Comparison of ENCODE assay signal across 1 fruit fly cellular context in genomic region chrX:8973136-8973535, dm6.
TF ChIP-seq lines count a peak whose summit lies in the region.

No protein-coding gene starts in this region.

TF ChIP-seq in whole organism, embryonic, 481 proteins besides CTCF, POLR2A, EP300 and RAD21 (continued from another document and continues in another):
- TF ChIP-seq CG31365 (tag; optimal IDR thresholded peaks at IDR 0.05; lab: Kevin White, UChicago) (no peak), gfzf (GFP tag; optimal IDR thresholded peaks at IDR 0.05; lab: Kevin White, UChicago) (no peak), slou (GFP tag; optimal IDR thresholded peaks at IDR 0.05; lab: Kevin White, UChicago) (no peak), cad (GFP tag; optimal IDR thresholded peaks at IDR 0.05; lab: Kevin White, UChicago) (no peak), scrt (GFP tag; optimal IDR thresholded peaks at IDR 0.05; lab: Kevin White, UChicago) (no peak), CG34224 (GFP tag; IDR thresholded peaks at IDR 0.05; lab: Robert Waterston, UW; ENCODE audit: partially characterized antibody) (no peak), CG10959 (GFP tag; IDR thresholded peaks at IDR 0.05; lab: Robert Waterston, UW) (no peak), Drgx (GFP tag; IDR thresholded peaks at IDR 0.05; lab: Robert Waterston, UW) (no peak), E2f1 (GFP tag; IDR thresholded peaks at IDR 0.05; lab: Robert Waterston, UW) (peak; percentile 41), CG12104 (GFP tag; optimal IDR thresholded peaks at IDR 0.05; lab: Kevin White, UChicago) (no peak), eve (GFP tag; optimal IDR thresholded peaks at IDR 0.05; lab: Kevin White, UChicago) (no peak), caup (GFP tag; optimal IDR thresholded peaks at IDR 0.05; lab: Kevin White, UChicago; ENCODE audit: severe bottlenecking) (no peak), CG17802 (tag; optimal IDR thresholded peaks at IDR 0.05; lab: Kevin White, UChicago) (no peak), odd (GFP tag; optimal IDR thresholded peaks at IDR 0.05; lab: Kevin White, UChicago) (no peak), CG2129 (GFP tag; IDR thresholded peaks at IDR 0.05; lab: Robert Waterston, UW; ENCODE audit: partially characterized antibody) (no peak), Sox102F (GFP tag; optimal IDR thresholded peaks at IDR 0.05; lab: Kevin White, UChicago) (peak; percentile 22), her (GFP tag; optimal IDR thresholded peaks at IDR 0.05; lab: Kevin White, UChicago) (no peak), jigr1 (GFP tag; IDR thresholded peaks at IDR 0.05; lab: Robert Waterston, UW) (no peak), CG6765 (GFP tag; optimal IDR thresholded peaks at IDR 0.05; lab: Kevin White, UChicago) (no peak), hb (GFP tag; IDR thresholded peaks at IDR 0.05; lab: Robert Waterston, UW; ENCODE audit: partially characterized antibody) (no peak), sd (tag; optimal IDR thresholded peaks at IDR 0.05; lab: Kevin White, UChicago) (no peak), CG14965 (GFP tag; optimal IDR thresholded peaks at IDR 0.05; lab: Kevin White, UChicago; ENCODE audit: borderline replicate concordance) (no peak), slbo (GFP tag; IDR thresholded peaks at IDR 0.05; lab: Robert Waterston, UW) (peak; percentile 67), HmgZ (tag; optimal IDR thresholded peaks at IDR 0.05; lab: Kevin White, UChicago) (peak; percentile 25), ERR (GFP tag; optimal IDR thresholded peaks at IDR 0.05; lab: Kevin White, UChicago) (no peak), Opbp (GFP tag; IDR thresholded peaks at IDR 0.05; lab: Robert Waterston, UW; ENCODE audit: partially characterized antibody) (no peak), CG14050 (GFP tag; IDR thresholded peaks at IDR 0.05; lab: Robert Waterston, UW) (peak; percentile 26; the same call in 1 of the 3 replicates), bab2 (GFP tag; optimal IDR thresholded peaks at IDR 0.05; lab: Kevin White, UChicago) (no peak), otp (GFP tag; IDR thresholded peaks at IDR 0.05; lab: Robert Waterston, UW) (no peak), chm (GFP tag; IDR thresholded peaks at IDR 0.05; lab: Robert Waterston, UW) (no peak), CG13296 (GFP tag; optimal IDR thresholded peaks at IDR 0.05; lab: Kevin White, UChicago) (no peak), CG2712 (tag; optimal IDR thresholded peaks at IDR 0.05; lab: Kevin White, UChicago) (no peak), ara (GFP tag; IDR thresholded peaks at IDR 0.05; lab: Robert Waterston, UW) (no peak), CG1233 (GFP tag; optimal IDR thresholded peaks at IDR 0.05; lab: Kevin White, UChicago) (no peak), CkIIα-i1 (GFP tag; IDR thresholded peaks at IDR 0.05; lab: Robert Waterston, UW) (no peak), Eip74EF (GFP tag; optimal IDR thresholded peaks at IDR 0.05; lab: Kevin White, UChicago) (no peak), eyg (GFP tag; optimal IDR thresholded peaks at IDR 0.05; lab: Kevin White, UChicago) (no peak), tx (GFP tag; optimal IDR thresholded peaks at IDR 0.05; lab: Kevin White, UChicago) (no peak), wek (GFP tag; optimal IDR thresholded peaks at IDR 0.05; lab: Kevin White, UChicago) (no peak), Fer2 (tag; optimal IDR thresholded peaks at IDR 0.05; lab: Kevin White, UChicago) (no peak), Med (GFP tag; lab: Kevin White, UChicago) (no peak), CG43689 (GFP tag; IDR thresholded peaks at IDR 0.05; lab: Robert Waterston, UW) (no peak), Aef1 (GFP tag; IDR thresholded peaks at IDR 0.05; lab: Robert Waterston, UW) (peak; percentile 11; the same call in 1 of the 3 replicates), CG12219 (GFP tag; optimal IDR thresholded peaks at IDR 0.05; lab: Kevin White, UChicago) (no peak), al (GFP tag; IDR thresholded peaks at IDR 0.05; lab: Robert Waterston, UW) (peak; percentile 22; the same call in 1 of the 2 replicates), nmo (GFP tag; optimal IDR thresholded peaks at IDR 0.05; lab: Kevin White, UChicago) (no peak), CG14710 (tag; optimal IDR thresholded peaks at IDR 0.05; lab: Kevin White, UChicago) (no peak), kah (GFP tag; optimal IDR thresholded peaks at IDR 0.05; lab: Kevin White, UChicago) (no peak), CG3995 (GFP tag; optimal IDR thresholded peaks at IDR 0.05; lab: Kevin White, UChicago) (no peak), CG17568 (GFP tag; optimal IDR thresholded peaks at IDR 0.05; lab: Kevin White, UChicago) (no peak), Max (GFP tag; optimal IDR thresholded peaks at IDR 0.05; lab: Kevin White, UChicago) (no peak), CG12769 (tag; optimal IDR thresholded peaks at IDR 0.05; lab: Kevin White, UChicago) (peak; percentile 46), Lhr (GFP tag; optimal IDR thresholded peaks at IDR 0.05; lab: Kevin White, UChicago) (no peak), onecut (GFP tag; IDR thresholded peaks at IDR 0.05; lab: Robert Waterston, UW) (peak; percentile 38; the same call in 1 of the 2 replicates), gro (GFP tag; optimal IDR thresholded peaks at IDR 0.05; lab: Kevin White, UChicago) (no peak), CG12071 (GFP tag; optimal IDR thresholded peaks at IDR 0.05; lab: Kevin White, UChicago) (no peak), CG12942 (GFP tag; optimal IDR thresholded peaks at IDR 0.05; lab: Kevin White, UChicago) (no peak), stc (GFP tag; IDR thresholded peaks at IDR 0.05; lab: Robert Waterston, UW) (peak; percentile 56; the same call in 1 of the 2 replicates), Atf6 (GFP tag; IDR thresholded peaks at IDR 0.05; lab: Robert Waterston, UW) (peak; percentile 49; the same call in 1 of the 2 replicates), Trl (optimal IDR thresholded peaks at IDR 0.05; lab: Kevin White, UChicago) (no peak), Trl (GFP tag; optimal IDR thresholded peaks at IDR 0.05; lab: Kevin White, UChicago) (no peak), CG11093 (GFP tag; IDR thresholded peaks at IDR 0.05; lab: Robert Waterston, UW) (no peak), CG32772 (GFP tag; IDR thresholded peaks at IDR 0.05; lab: Robert Waterston, UW) (no peak), Rfx (GFP tag; IDR thresholded peaks at IDR 0.05; lab: Robert Waterston, UW) (no peak; the same call in 1 of the 2 replicates), luna (GFP tag; optimal IDR thresholded peaks at IDR 0.05; lab: Kevin White, UChicago) (no peak), HHEX (GFP tag; optimal IDR thresholded peaks at IDR 0.05; lab: Kevin White, UChicago) (no peak), Dfd (GFP tag; optimal IDR thresholded peaks at IDR 0.05; lab: Kevin White, UChicago) (no peak), kay (GFP tag; optimal IDR thresholded peaks at IDR 0.05; lab: Kevin White, UChicago) (no peak), CG5245 (GFP tag; optimal IDR thresholded peaks at IDR 0.05; lab: Kevin White, UChicago) (no peak), sim (GFP tag; IDR thresholded peaks at IDR 0.05; lab: Robert Waterston, UW) (no peak), danr (GFP tag; IDR thresholded peaks at IDR 0.05; lab: Robert Waterston, UW) (no peak), Awh (GFP tag; IDR thresholded peaks at IDR 0.05; lab: Robert Waterston, UW) (no peak), p53 (GFP tag; optimal IDR thresholded peaks at IDR 0.05; lab: Kevin White, UChicago) (no peak), gsb (GFP tag; IDR thresholded peaks at IDR 0.05; lab: Robert Waterston, UW) (peak; percentile 28; the same call in 1 of the 2 replicates), Ada2b (GFP tag; IDR thresholded peaks at IDR 0.05; lab: Robert Waterston, UW) (no peak), dysf (GFP tag; IDR thresholded peaks at IDR 0.05; lab: Robert Waterston, UW) (peak; percentile 66; the same call in 2 of the 3 replicates), CG8388 (GFP tag; optimal IDR thresholded peaks at IDR 0.05; lab: Kevin White, UChicago) (no peak), row (GFP tag; IDR thresholded peaks at IDR 0.05; lab: Robert Waterston, UW) (peak; percentile 90), CG15269 (tag; optimal IDR thresholded peaks at IDR 0.05; lab: Kevin White, UChicago) (peak; percentile 45), tll (GFP tag; optimal IDR thresholded peaks at IDR 0.05; lab: Kevin White, UChicago) (no peak), maf-S (GFP tag; optimal IDR thresholded peaks at IDR 0.05; lab: Kevin White, UChicago) (no peak), CG8944 (GFP tag; optimal IDR thresholded peaks at IDR 0.05; lab: Kevin White, UChicago) (no peak), grau (tag; optimal IDR thresholded peaks at IDR 0.05; lab: Kevin White, UChicago) (peak; percentile 84), ac (GFP tag; optimal IDR thresholded peaks at IDR 0.05; lab: Kevin White, UChicago) (no peak), Lpt (GFP tag; optimal IDR thresholded peaks at IDR 0.05; lab: Kevin White, UChicago) (no peak), Chrac-16 (GFP tag; optimal IDR thresholded peaks at IDR 0.05; lab: Kevin White, UChicago) (no peak), CG3838 (GFP tag; optimal IDR thresholded peaks at IDR 0.05; lab: Kevin White, UChicago) (no peak), Hr78 (GFP tag; optimal IDR thresholded peaks at IDR 0.05; lab: Kevin White, UChicago) (no peak), PHDP (tag; optimal IDR thresholded peaks at IDR 0.05; lab: Kevin White, UChicago) (peak; percentile 27), ranshi (GFP tag; IDR thresholded peaks at IDR 0.05; lab: Robert Waterston, UW) (no peak; the same call in 1 of the 2 replicates), Scr (GFP tag; IDR thresholded peaks at IDR 0.05; lab: Robert Waterston, UW; ENCODE audit: partially characterized antibody) (no peak), CoRest (tag; optimal IDR thresholded peaks at IDR 0.05; lab: Kevin White, UChicago) (peak; percentile 38), cg (GFP tag; optimal IDR thresholded peaks at IDR 0.05; lab: Kevin White, UChicago) (no peak), CG18599 (GFP tag; optimal IDR thresholded peaks at IDR 0.05; lab: Kevin White, UChicago) (peak; percentile 46), da (GFP tag; optimal IDR thresholded peaks at IDR 0.05; lab: Kevin White, UChicago) (no peak), NC2α (GFP tag; optimal IDR thresholded peaks at IDR 0.05; lab: Kevin White, UChicago) (no peak), fd96Cb (tag; optimal IDR thresholded peaks at IDR 0.05; lab: Kevin White, UChicago) (no peak), CG7745 (tag; optimal IDR thresholded peaks at IDR 0.05; lab: Kevin White, UChicago) (no peak), CG6654 (GFP tag; optimal IDR thresholded peaks at IDR 0.05; lab: Kevin White, UChicago) (no peak), CG6683 (GFP tag; optimal IDR thresholded peaks at IDR 0.05; lab: Kevin White, UChicago) (no peak), h (optimal IDR thresholded peaks at IDR 0.05; lab: Kevin White, UChicago) (no peak), CG32767 (GFP tag; IDR thresholded peaks at IDR 0.05; lab: Robert Waterston, UW) (0 out of 2 replicates have a peak, but pooled peaks have one; percentile 38), Bdp1 (GFP tag; optimal IDR thresholded peaks at IDR 0.05; lab: Kevin White, UChicago) (no peak), E2f2 (GFP tag; IDR thresholded peaks at IDR 0.05; lab: Robert Waterston, UW) (no peak), Ets97D (GFP tag; optimal IDR thresholded peaks at IDR 0.05; lab: Kevin White, UChicago) (no peak), Mrtf (GFP tag; IDR thresholded peaks at IDR 0.05; lab: Robert Waterston, UW) (no peak), trh (GFP tag; optimal IDR thresholded peaks at IDR 0.05; lab: Kevin White, UChicago) (no peak), CG7556 (GFP tag; optimal IDR thresholded peaks at IDR 0.05; lab: Kevin White, UChicago) (no peak), Deaf1 (tag; optimal IDR thresholded peaks at IDR 0.05; lab: Kevin White, UChicago) (no peak), Rx (GFP tag; IDR thresholded peaks at IDR 0.05; lab: Robert Waterston, UW) (no peak; the same call in 1 of the 2 replicates), Nf-YB (GFP tag; optimal IDR thresholded peaks at IDR 0.05; lab: Kevin White, UChicago) (no peak), CG3163 (GFP tag; optimal IDR thresholded peaks at IDR 0.05; lab: Kevin White, UChicago) (no peak), NC2β (GFP tag; optimal IDR thresholded peaks at IDR 0.05; lab: Kevin White, UChicago) (no peak), BtbVII (GFP tag; optimal IDR thresholded peaks at IDR 0.05; lab: Kevin White, UChicago) (no peak), CG5180 (GFP tag; optimal IDR thresholded peaks at IDR 0.05; lab: Kevin White, UChicago) (no peak), slp2 (GFP tag; optimal IDR thresholded peaks at IDR 0.05; lab: Kevin White, UChicago) (no peak), CG32532 (GFP tag; IDR thresholded peaks at IDR 0.05; lab: Robert Waterston, UW) (no peak), CG14667 (GFP tag; IDR thresholded peaks at IDR 0.05; lab: Robert Waterston, UW) (no peak), CG11085 (GFP tag; IDR thresholded peaks at IDR 0.05; lab: Robert Waterston, UW) (no peak), Sry-δ (GFP tag; optimal IDR thresholded peaks at IDR 0.05; lab: Kevin White, UChicago) (no peak), CG10321 (GFP tag; IDR thresholded peaks at IDR 0.05; lab: Robert Waterston, UW) (no peak), salm (tag; optimal IDR thresholded peaks at IDR 0.05; lab: Kevin White, UChicago) (no peak), CG10654 (GFP tag; optimal IDR thresholded peaks at IDR 0.05; lab: Kevin White, UChicago) (no peak), bcd (GFP tag; optimal IDR thresholded peaks at IDR 0.05; lab: Kevin White, UChicago) (peak; percentile 5), croc (GFP tag; conservative IDR thresholded peaks at IDR 0.05; lab: Robert Waterston, UW) (no peak), CG14860 (GFP tag; IDR thresholded peaks at IDR 0.05; lab: Robert Waterston, UW; ENCODE audit: partially characterized antibody) (no peak), usp (GFP tag; optimal IDR thresholded peaks at IDR 0.05; lab: Kevin White, UChicago) (no peak), Sin3A (optimal IDR thresholded peaks at IDR 0.05; lab: Kevin White, UChicago) (no peak), sug (tag; optimal IDR thresholded peaks at IDR 0.05; lab: Kevin White, UChicago) (peak; percentile 55), Vsx1 (GFP tag; optimal IDR thresholded peaks at IDR 0.05; lab: Kevin White, UChicago) (no peak), D19A (tag; optimal IDR thresholded peaks at IDR 0.05; lab: Kevin White, UChicago) (no peak), B-H2 (GFP tag; optimal IDR thresholded peaks at IDR 0.05; lab: Kevin White, UChicago) (no peak), br (optimal IDR thresholded peaks at IDR 0.05; lab: Kevin White, UChicago) (no peak), zen (tag; optimal IDR thresholded peaks at IDR 0.05; lab: Kevin White, UChicago) (no peak), ash1 (GFP tag; optimal IDR thresholded peaks at IDR 0.05; lab: Kevin White, UChicago) (no peak), CG9797 (GFP tag; optimal IDR thresholded peaks at IDR 0.05; lab: Kevin White, UChicago) (no peak), CG7357 (GFP tag; IDR thresholded peaks at IDR 0.05; lab: Robert Waterston, UW) (0 out of 3 replicates have a peak, but pooled peaks have one; percentile 23), tio (GFP tag; optimal IDR thresholded peaks at IDR 0.05; lab: Kevin White, UChicago) (no peak)
